Worm (Caenorhabditis elegans): ENCODE results near the gene C08B6.5.

DNA sequence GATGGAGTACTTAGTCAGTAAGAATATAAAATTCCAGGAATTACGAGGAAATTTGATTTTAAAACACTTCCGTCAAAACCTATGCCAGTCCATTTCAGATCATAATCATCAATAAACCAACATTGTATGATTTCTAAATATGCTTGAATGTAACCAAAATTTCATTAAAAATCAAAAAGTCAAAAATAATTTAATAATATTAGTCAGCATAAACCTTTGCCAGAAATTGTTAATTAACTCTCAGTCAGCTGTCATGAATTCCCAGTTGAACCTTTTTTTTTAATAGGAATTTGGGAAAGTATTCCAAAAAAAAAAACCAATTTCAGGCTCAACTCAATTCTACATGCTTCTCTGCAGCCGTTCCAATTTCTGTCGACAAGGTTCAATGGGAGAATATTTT is 30.8 kb downstream of the C08B6.5 start, which contains the start of gene srsx-26:
- TF ChIP-seq cnd-1 (tag; optimal IDR thresholded peaks at IDR 0.05) = no peak
- no peak for TF ChIP-seq mab-5 (tag; optimal IDR thresholded peaks at IDR 0.05)
- no peak for TF ChIP-seq nhr-28 (tag; optimal IDR thresholded peaks at IDR 0.05)
- TF ChIP-seq ham-2 (GFP tag; optimal IDR thresholded peaks at IDR 0.05) = no peak
- no peak for TF ChIP-seq blmp-1 (tag; optimal IDR thresholded peaks at IDR 0.05)
- no peak for TF ChIP-seq sptf-1 (tag; optimal IDR thresholded peaks at IDR 0.05)
- TF ChIP-seq lin-13 (tag; optimal IDR thresholded peaks at IDR 0.05) = no peak
- no peak for TF ChIP-seq drap-1 (GFP tag; optimal IDR thresholded peaks at IDR 0.05)
- no peak for TF ChIP-seq nhr-2 (tag; optimal IDR thresholded peaks at IDR 0.05)
- TF ChIP-seq pha-4 (tag; optimal IDR thresholded peaks at IDR 0.05) = no peak
- no peak for TF ChIP-seq sem-2 (GFP tag; optimal IDR thresholded peaks at IDR 0.05)
- TF ChIP-seq unc-62 (GFP tag; optimal IDR thresholded peaks at IDR 0.05) = no peak
- TF ChIP-seq nhr-76 (tag; optimal IDR thresholded peaks at IDR 0.05) = no peak
- no peak for TF ChIP-seq snpc-4 (tag; optimal IDR thresholded peaks at IDR 0.05)
